Worm (Caenorhabditis elegans): ENCODE measurements around the gene fbxa-52.
A peak's percentile ranks its signal among the peaks of the same experiment; 100 is the strongest.

fbxa-52 gene

ce11 chrX:1706538-1706937 lies 5.9 kb downstream of the fbxa-52 start, which contains the start of gene F07G6.5:
F07G6.5 (minus strand) TSS chrX:1706638.
- no peak for TF ChIP-seq snpc-3.4 (tag; optimal IDR thresholded peaks at IDR 0.05)
- no peak for TF ChIP-seq F23B12.7 (tag; optimal IDR thresholded peaks at IDR 0.05; ENCODE audit: insufficient read depth)
- no peak for TF ChIP-seq mcd-1 (GFP tag; IDR thresholded peaks at IDR 0.05)
- no peak for TF ChIP-seq dpl-1 (GFP tag; optimal IDR thresholded peaks at IDR 0.05)
- no peak for TF ChIP-seq let-607 (tag; optimal IDR thresholded peaks at IDR 0.05)
- TF ChIP-seq egl-44 (GFP tag; IDR thresholded peaks at IDR 0.05) = no peak
- no peak for TF ChIP-seq F10E7.11 (tag; optimal IDR thresholded peaks at IDR 0.05)
- no peak for TF ChIP-seq cebp-2 (GFP tag; IDR thresholded peaks at IDR 0.05)
- no peak for TF ChIP-seq Y79H2A.3 (GFP tag; conservative IDR thresholded peaks at IDR 0.05)
- TF ChIP-seq egrh-3 (GFP tag; IDR thresholded peaks at IDR 0.05) = no peak
- no peak for TF ChIP-seq lsl-1 (GFP tag; optimal IDR thresholded peaks at IDR 0.05)
- TF ChIP-seq zfh-2 (GFP tag; conservative IDR thresholded peaks at IDR 0.05) = no peak
- no peak for TF ChIP-seq nfyb-1 (GFP tag; IDR thresholded peaks at IDR 0.05)
- no peak for TF ChIP-seq Y53F4B.3 (GFP tag; IDR thresholded peaks at IDR 0.05)
- TF ChIP-seq nhr-179 (tag; optimal IDR thresholded peaks at IDR 0.05) = no peak
- no peak for TF ChIP-seq rec-8 (tag; optimal IDR thresholded peaks at IDR 0.05)
- TF ChIP-seq rpc-1 (optimal IDR thresholded peaks at IDR 0.05) = no peak
- no peak for TF ChIP-seq rpc-1 (tag; optimal IDR thresholded peaks at IDR 0.05)
- no peak for TF ChIP-seq Y67H2A.10 (GFP tag; conservative IDR thresholded peaks at IDR 0.05)
- no peak for TF ChIP-seq ceh-27 (GFP tag; optimal IDR thresholded peaks at IDR 0.05)
- no peak for TF ChIP-seq him-1 (tag; optimal IDR thresholded peaks at IDR 0.05)

- no peak for TF ChIP-seq ceh-91 (GFP tag; IDR thresholded peaks at IDR 0.05)
- no peak for TF ChIP-seq tbp1 (GFP tag; optimal IDR thresholded peaks at IDR 0.05)
- no peak for TF ChIP-seq K12H6.12 (tag; optimal IDR thresholded peaks at IDR 0.05)
- no peak for TF ChIP-seq let-607 (tag; optimal IDR thresholded peaks at IDR 0.05)
- TF ChIP-seq lir-1 (GFP tag; conservative IDR thresholded peaks at IDR 0.05) = no peak
These were observed 8.6 kb downstream of the fbxa-52 start, which contains the start of gene C36C9.5 for ce11 chrX:1703840-1704239. C36C9.5 (minus strand) TSS chrX:1703940.

- TF ChIP-seq ztf-18 (tag; optimal IDR thresholded peaks at IDR 0.05) = no peak
- no peak for TF ChIP-seq let-526 (GFP tag; IDR thresholded peaks at IDR 0.05)
- no peak for TF ChIP-seq ekl-4 (GFP tag; IDR thresholded peaks at IDR 0.05)
- TF ChIP-seq mxl-1 (tag; optimal IDR thresholded peaks at IDR 0.05) = no peak
- peak; percentile 70; the same call in 1 of the 2 replicates for TF ChIP-seq egrh-3 (GFP tag; IDR thresholded peaks at IDR 0.05)
- no peak for TF ChIP-seq F39B2.1 (GFP tag; IDR thresholded peaks at IDR 0.05)
- no peak for TF ChIP-seq ceh-40 (GFP tag; IDR thresholded peaks at IDR 0.05)
- TF ChIP-seq snpc-4 (GFP tag; optimal IDR thresholded peaks at IDR 0.05) = no peak
- no peak for TF ChIP-seq snpc-4 (tag; optimal IDR thresholded peaks at IDR 0.05)
- TF ChIP-seq D2030.7 (GFP tag; IDR thresholded peaks at IDR 0.05) = no peak
- TF ChIP-seq aptf-2 (GFP tag; conservative IDR thresholded peaks at IDR 0.05) = no peak
- TF ChIP-seq cebp-2 (GFP tag; IDR thresholded peaks at IDR 0.05) = 0 out of 2 replicates have a peak, but pooled peaks have one; percentile 48
- TF ChIP-seq zfh-2 (GFP tag; conservative IDR thresholded peaks at IDR 0.05) = peak; percentile 94
- TF ChIP-seq ceh-58 (GFP tag; IDR thresholded peaks at IDR 0.05) = no peak
- no peak for TF ChIP-seq sptf-2 (GFP tag; optimal IDR thresholded peaks at IDR 0.05)
- no peak for TF ChIP-seq ztf-28 (GFP tag; IDR thresholded peaks at IDR 0.05)
- no peak for TF ChIP-seq B0019.2 (GFP tag; conservative IDR thresholded peaks at IDR 0.05)
- TF ChIP-seq snpc-1.3 (tag; optimal IDR thresholded peaks at IDR 0.05; ENCODE audit: insufficient read depth) = no peak
- TF ChIP-seq Y67H2A.10 (GFP tag; conservative IDR thresholded peaks at IDR 0.05) = no peak
- TF ChIP-seq cebp-1 (GFP tag; IDR thresholded peaks at IDR 0.05) = no peak
- TF ChIP-seq cebp-1 (tag; optimal IDR thresholded peaks at IDR 0.05) = no peak
- TF ChIP-seq ztf-6 (GFP tag; IDR thresholded peaks at IDR 0.05) = no peak
- no peak for TF ChIP-seq bed-1 (GFP tag; IDR thresholded peaks at IDR 0.05)
- no peak for TF ChIP-seq zim-3 (tag; optimal IDR thresholded peaks at IDR 0.05)
These were observed 9.4 kb downstream of the fbxa-52 start for ce11 chrX:1703049-1703448.
